Fruit fly (Drosophila melanogaster) whole organism: ENCODE data around the gene CG13603.

Experiments used
- CG8478 ChIP-seq: fragments of >200 bp; optimal IDR thresholded peaks from 2 replicates; lab custom pipeline; 2018; ENCODE audit warnings: inconsistent platforms
- Dll ChIP-seq: fragments of >200 bp; optimal IDR thresholded peaks from 2 replicates; lab custom pipeline; 2017
- EcR ChIP-seq, 2 experiments: fragments of >200 bp; optimal IDR thresholded peaks; 2 replicates each; lab custom pipeline; 2017; ENCODE audit warnings: missing biosample characterization in 2 of 2, missing genetic modification characterization in 2 of 2, missing genetic modification reagents in 2 of 2
- pan ChIP-seq: fragments of >200 bp; optimal IDR thresholded peaks from 2 replicates; lab custom pipeline; 2017
- psq ChIP-seq: fragments of >200 bp; optimal IDR thresholded peaks from 2 replicates; lab custom pipeline; 2017
- usp ChIP-seq: fragments of >200 bp; optimal IDR thresholded peaks from 2 replicates; lab custom pipeline; 2017; ENCODE audit warnings: missing biosample characterization, missing genetic modification characterization, mixed read lengths

CG13603 gene

dm6 chr3R:24015449-24015848 lies 29.1 kb upstream of the CG13603 start:
- TF ChIP-seq psq (lab: Kevin White, UChicago) (no peak), CG8478 (lab: Kevin White, UChicago) (no peak), EcR (GFP tag; optimal IDR thresholded peaks at IDR 0.05; lab: Kevin White, UChicago) (no peak), usp (GFP tag; lab: Kevin White, UChicago) (no peak), Dll (no peak), pan (no peak)

- TF ChIP-seq psq (lab: Kevin White, UChicago), result no peak
- TF ChIP-seq pan, result no peak
- TF ChIP-seq usp (GFP tag; lab: Kevin White, UChicago), result no peak
- TF ChIP-seq CG8478 (lab: Kevin White, UChicago), result no peak
- TF ChIP-seq Dll, result no peak
- TF ChIP-seq EcR (GFP tag; optimal IDR thresholded peaks at IDR 0.05; lab: Kevin White, UChicago), result no peak
These were observed 28.2 kb upstream of the CG13603 start for dm6 chr3R:24014600-24014999.

DNA sequence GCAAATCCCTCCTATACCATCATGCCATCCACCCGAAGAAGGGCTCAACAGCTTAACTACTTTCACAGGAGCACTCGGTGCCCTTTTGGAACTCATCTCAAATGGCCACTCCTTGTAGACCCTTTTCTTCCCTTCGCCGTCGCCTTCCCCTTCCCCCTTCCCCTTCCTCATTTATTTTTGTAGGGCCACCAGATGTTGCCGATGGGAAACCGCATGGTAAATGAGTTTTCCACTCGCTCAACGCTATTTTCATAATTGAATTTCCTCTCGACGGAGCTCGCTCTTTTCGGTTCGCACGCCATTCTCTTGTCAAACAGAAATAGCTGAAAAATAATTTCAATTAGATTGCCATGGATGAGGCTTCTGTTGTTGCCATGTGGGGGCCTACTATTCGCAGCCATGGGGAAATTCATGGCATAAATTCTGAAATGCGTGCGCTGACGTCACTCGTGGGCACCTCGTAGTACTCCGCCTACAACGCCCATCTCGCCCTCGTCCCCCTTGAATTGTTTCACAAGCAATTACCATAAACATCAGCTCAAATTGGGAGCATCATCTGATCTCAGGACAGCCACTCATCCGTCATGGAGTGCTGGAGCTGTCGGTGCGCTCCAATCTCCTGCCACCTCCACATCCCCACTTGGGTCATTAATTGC lies 25.8 kb upstream of the CG13603 start:
- TF ChIP-seq CG8478 (lab: Kevin White, UChicago), result no peak
- TF ChIP-seq usp (GFP tag; lab: Kevin White, UChicago), result no peak
- no peak for TF ChIP-seq EcR (GFP tag; optimal IDR thresholded peaks at IDR 0.05; lab: Kevin White, UChicago)
- TF ChIP-seq pan, result no peak
- TF ChIP-seq psq (lab: Kevin White, UChicago), result no peak
- no peak for TF ChIP-seq Dll

DNA sequence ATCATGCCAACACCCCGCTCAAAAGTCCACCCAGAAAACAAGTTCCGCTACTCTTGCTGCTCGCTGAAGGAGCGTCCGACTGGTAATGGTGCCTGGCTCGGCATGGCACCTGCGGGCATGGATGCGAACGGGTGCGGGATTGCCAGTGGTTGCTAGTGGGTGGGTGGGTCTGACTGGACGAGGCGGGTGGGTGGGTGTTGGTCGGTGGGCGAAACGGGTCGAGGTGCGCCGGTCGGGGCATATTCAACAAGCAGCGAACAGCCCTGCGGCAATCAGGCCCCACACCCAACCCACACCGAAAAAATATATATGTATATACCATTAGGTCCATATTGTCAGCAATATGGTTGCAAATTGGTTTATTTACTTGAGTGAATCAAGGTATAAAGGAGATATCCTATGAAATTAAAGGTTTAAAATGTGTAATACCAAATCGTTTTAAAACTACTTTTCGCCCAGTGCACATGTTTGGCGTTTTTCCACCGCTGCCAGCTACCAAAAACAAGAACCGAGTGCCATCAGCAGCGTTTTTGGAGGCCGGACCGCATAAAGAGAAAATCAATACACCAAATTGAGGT lies 24.4 kb upstream of the CG13603 start:
- TF ChIP-seq Dll (no peak), CG8478 (lab: Kevin White, UChicago) (no peak), EcR (GFP tag; optimal IDR thresholded peaks at IDR 0.05; lab: Kevin White, UChicago) (no peak), pan (no peak)

- no peak for TF ChIP-seq pan
- no peak for TF ChIP-seq CG8478 (lab: Kevin White, UChicago)
- TF ChIP-seq Dll, result no peak
- TF ChIP-seq usp (GFP tag; lab: Kevin White, UChicago), result no peak
- no peak for TF ChIP-seq EcR (GFP tag; optimal IDR thresholded peaks at IDR 0.05; lab: Kevin White, UChicago)
These were observed 22.5 kb upstream of the CG13603 start for dm6 chr3R:24008887-24009286.

dm6 chr3R:24007775-24008506 lies 21.6 kb upstream of the CG13603 start:
- TF ChIP-seq Dll (no peak), EcR (GFP tag; optimal IDR thresholded peaks at IDR 0.05; lab: Kevin White, UChicago) (no peak), CG8478 (lab: Kevin White, UChicago) (no peak), pan (no peak)

DNA sequence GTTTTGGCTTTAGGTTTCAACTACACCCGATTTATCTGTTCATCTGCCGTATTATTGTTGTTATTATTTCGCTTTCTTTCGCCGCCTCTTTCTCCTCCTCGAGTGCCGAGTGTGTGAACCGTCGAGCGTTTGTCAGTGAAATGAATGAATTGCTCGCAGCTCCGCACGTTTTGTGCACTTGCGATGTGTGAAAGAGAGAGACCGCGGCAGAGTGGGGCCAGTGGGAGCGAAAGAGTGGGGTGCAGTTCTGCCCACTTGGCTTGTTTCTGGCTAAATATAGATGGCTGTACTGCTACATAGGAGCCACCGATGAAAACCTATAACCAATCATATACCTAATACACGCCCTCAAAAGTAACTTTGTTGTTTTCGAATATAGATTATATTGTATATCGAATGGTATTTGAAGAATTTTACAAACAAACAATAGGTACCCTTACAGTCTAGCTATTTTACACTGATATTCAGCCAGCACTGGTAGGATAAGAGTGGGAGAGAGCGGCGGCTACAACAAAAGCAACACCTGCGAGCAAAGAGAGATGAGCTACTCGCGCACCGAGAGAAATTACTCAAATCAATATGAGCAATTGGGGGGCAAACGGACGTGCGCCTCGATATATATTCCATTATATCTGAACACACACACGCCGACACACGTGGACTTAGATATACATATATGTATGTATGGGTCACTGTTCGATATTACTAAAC lies 20.2 kb upstream of the CG13603 start:
- TF ChIP-seq usp (GFP tag; lab: Kevin White, UChicago) (no peak), psq (lab: Kevin White, UChicago) (no peak), EcR (GFP tag; optimal IDR thresholded peaks at IDR 0.05; lab: Kevin White, UChicago) (no peak), CG8478 (lab: Kevin White, UChicago) (no peak), pan (no peak), Dll (no peak)

DNA sequence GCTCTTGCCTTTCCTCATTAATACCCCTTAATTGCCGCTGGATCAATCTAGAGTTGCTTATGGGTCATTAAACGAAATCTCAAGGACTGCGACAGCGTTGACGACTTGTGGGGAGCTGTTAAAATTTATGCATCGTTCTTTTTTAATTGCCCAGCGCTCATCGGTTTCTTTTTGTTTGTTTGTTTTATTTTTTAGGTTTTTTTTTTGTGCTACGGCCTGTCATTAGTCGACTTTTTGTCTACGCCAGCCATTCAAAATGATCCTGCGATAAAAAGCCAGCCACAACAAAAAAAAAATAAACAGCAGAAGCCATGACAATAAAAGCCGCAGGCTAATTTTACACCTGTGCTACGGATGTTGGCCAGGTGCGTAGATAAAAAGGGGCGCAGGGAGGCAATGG lies 17.6 kb upstream of the CG13603 start:
- TF ChIP-seq Dll (no peak), psq (lab: Kevin White, UChicago) (no peak), EcR (GFP tag; optimal IDR thresholded peaks at IDR 0.05; lab: Kevin White, UChicago) (no peak), pan (no peak), usp (GFP tag; lab: Kevin White, UChicago) (no peak), CG8478 (lab: Kevin White, UChicago) (no peak)

dm6 chr3R:24001150-24001549 lies 14.8 kb upstream of the CG13603 start:
- TF ChIP-seq usp (GFP tag; lab: Kevin White, UChicago), result no peak
- TF ChIP-seq CG8478 (lab: Kevin White, UChicago), result no peak
- no peak for TF ChIP-seq EcR (GFP tag; optimal IDR thresholded peaks at IDR 0.05; lab: Kevin White, UChicago)
- no peak for TF ChIP-seq Dll
- no peak for TF ChIP-seq pan
- no peak for TF ChIP-seq psq (lab: Kevin White, UChicago)

dm6 chr3R:23996224-23996623 lies 9.9 kb upstream of the CG13603 start, which contains the start of gene LSm3:
TSS of gene LSm3 (plus strand) at chr3R:23996262.
- no peak for TF ChIP-seq psq (lab: Kevin White, UChicago)

DNA sequence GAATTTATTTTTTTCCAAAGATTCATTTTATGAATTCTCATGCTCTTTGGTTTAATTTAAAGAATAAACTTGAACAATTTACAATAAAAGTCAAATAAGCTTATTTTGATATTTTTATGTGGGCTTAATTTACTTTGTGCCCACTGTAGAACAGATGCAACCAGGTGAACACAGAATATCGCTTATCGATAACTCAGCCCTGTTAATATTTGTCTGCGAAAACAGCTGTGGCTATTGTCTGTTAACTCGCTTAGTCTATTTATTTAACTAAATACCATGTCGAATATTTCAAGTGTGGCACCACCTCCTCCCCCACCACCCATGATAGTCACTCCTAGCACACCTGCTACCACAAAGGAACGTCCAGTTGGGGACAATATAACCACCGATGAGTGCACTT lies 9.1 kb upstream of the CG13603 start, which contains the start of gene CG33108:
TSS of gene CG33108 (plus strand) at position 200 of the 400 bp plus-strand sequence.
- no peak for TF ChIP-seq EcR (GFP tag; optimal IDR thresholded peaks at IDR 0.05; lab: Kevin White, UChicago)
- TF ChIP-seq pan, result no peak
- no peak for TF ChIP-seq CG8478 (lab: Kevin White, UChicago)
- no peak for TF ChIP-seq usp (GFP tag; lab: Kevin White, UChicago)
- no peak for TF ChIP-seq Dll
- TF ChIP-seq psq (lab: Kevin White, UChicago), result no peak

DNA sequence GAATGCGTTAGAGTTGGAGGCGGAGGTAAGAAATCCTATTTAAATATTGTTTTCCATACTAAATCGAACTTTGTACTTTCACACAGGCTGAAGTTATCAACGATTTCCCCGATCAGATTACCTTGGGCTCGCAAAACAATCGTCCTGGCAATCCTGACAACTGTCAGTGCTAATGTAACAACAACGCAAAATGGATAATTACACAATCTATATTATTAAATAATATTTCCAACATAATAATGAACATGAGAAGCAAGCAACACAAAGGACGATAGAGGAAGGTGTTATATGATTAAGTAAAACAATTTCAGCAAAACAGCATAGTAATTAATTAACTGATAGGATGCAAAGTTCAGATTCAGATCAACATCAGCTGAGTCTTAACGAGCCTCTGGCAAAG lies 8.2 kb upstream of the CG13603 start:
- no peak for TF ChIP-seq usp (GFP tag; lab: Kevin White, UChicago)
- no peak for TF ChIP-seq pan
- no peak for TF ChIP-seq CG8478 (lab: Kevin White, UChicago)
- no peak for TF ChIP-seq Dll
- TF ChIP-seq psq (lab: Kevin White, UChicago), result no peak
- TF ChIP-seq EcR (GFP tag; optimal IDR thresholded peaks at IDR 0.05; lab: Kevin White, UChicago), result no peak
